Worm (Caenorhabditis elegans) whole organism, L4/young adult: ENCODE measurements around the gene F42A9.3.

Source experiments
- W03F9.2 ChIP-seq: fragments of 150-350 bp; optimal IDR thresholded peaks from 2 replicates; lab custom pipeline; 2014; ENCODE audit warnings: missing biosample characterization, missing genetic modification characterization
- dao-5 ChIP-seq: sonication (generic microtip); optimal IDR thresholded peaks from 2 replicates; lab custom pipeline; 2016; ENCODE audit warnings: missing genotype, missing genetic modification characterization, moderate library complexity, missing compliant biosample characterization
- him-1 ChIP-seq: sonication (generic microtip); optimal IDR thresholded peaks from 2 replicates; lab custom pipeline; 2016; ENCODE audit warnings: missing genotype, missing genetic modification reagents, missing genetic modification characterization, missing compliant biosample characterization

The F42A9.3 gene

ce11 chrIV:8631033-8631432 lies 14.0 kb downstream of the F42A9.3 start, which contains the start of gene dgk-4:
Gene dgk-4, plus strand, starts transcription at chrIV:8631333.
- TF ChIP-seq W03F9.2 (tag; lab: Kevin White, UChicago) (no peak), him-1 (tag; lab: Kevin White, UChicago) (no peak), dao-5 (no peak)

- TF ChIP-seq dao-5 (no peak), him-1 (tag; lab: Kevin White, UChicago) (no peak), W03F9.2 (tag; lab: Kevin White, UChicago) (no peak)
Measured at ce11 chrIV:8638761-8639160, 21.7 kb downstream of the F42A9.3 start, which contains the start of gene F42A9.9. Gene F42A9.9, minus strand, starts transcription at chrIV:8638861.

- TF ChIP-seq dao-5: no peak
- no peak for TF ChIP-seq him-1 (tag; lab: Kevin White, UChicago)
- no peak for TF ChIP-seq W03F9.2 (tag; lab: Kevin White, UChicago)
Measured at ce11 chrIV:8644432-8644831, 27.4 kb downstream of the F42A9.3 start, which contains the start of gene C49C8.3. Gene C49C8.3, plus strand, starts transcription at chrIV:8644732.

DNA sequence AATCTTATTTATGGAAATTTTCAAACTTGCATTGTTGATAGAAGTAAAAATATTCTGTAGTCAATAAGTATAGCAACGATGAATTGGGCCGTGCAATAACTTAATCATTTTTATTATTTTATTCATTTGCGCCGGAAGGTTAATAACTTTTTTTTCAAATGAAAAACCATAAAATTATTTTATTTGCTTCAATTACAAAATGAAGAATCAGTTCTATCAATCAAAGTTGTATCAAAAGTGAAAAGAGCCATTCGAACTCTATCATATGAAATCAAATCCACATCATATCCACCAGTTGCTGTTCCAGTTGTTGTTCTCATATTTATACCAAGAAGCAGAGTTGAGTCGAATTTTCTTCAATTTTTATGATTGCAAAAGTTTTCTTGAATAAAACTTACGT lies 31.4 kb downstream of the F42A9.3 start, which contains the start of gene cyp-33E1:
cyp-33E1 (minus strand) TSS at position 101 of the 400 bp plus-strand sequence.
- TF ChIP-seq him-1 (tag; lab: Kevin White, UChicago) (no peak), dao-5 (no peak), W03F9.2 (tag; lab: Kevin White, UChicago) (no peak)

DNA sequence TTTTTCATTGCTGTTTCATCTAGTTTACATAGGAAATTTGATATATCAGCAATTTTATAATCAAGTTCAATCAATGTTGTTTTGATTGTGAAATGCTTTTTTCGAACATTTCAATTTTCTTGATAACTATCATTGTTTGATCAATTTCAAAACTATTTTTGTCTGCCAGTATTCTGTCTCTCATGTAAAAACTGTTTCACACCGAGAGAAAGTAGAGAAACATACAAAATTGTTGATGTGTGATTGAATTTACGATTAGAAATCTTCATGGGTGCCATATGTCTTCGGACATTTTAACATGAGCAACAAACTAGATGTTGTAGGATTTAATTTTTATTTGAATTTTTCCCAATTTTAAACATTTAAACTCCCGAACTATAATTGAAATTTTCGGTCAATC lies 33.6 kb downstream of the F42A9.3 start, which contains the start of gene C49C8.2:
C49C8.2 (plus strand) TSS at position 393 of the 400 bp plus-strand sequence.
- no peak for TF ChIP-seq him-1 (tag; lab: Kevin White, UChicago)
- no peak for TF ChIP-seq dao-5
- TF ChIP-seq W03F9.2 (tag; lab: Kevin White, UChicago): no peak

- TF ChIP-seq dao-5: no peak
- TF ChIP-seq him-1 (tag; lab: Kevin White, UChicago): no peak
- TF ChIP-seq W03F9.2 (tag; lab: Kevin White, UChicago): no peak
Measured at ce11 chrIV:8651835-8652234, 34.8 kb downstream of the F42A9.3 start, which contains the start of gene C49C8.8. Gene C49C8.8, plus strand, starts transcription at chrIV:8652135.

ce11 chrIV:8653592-8653991 lies 36.5 kb downstream of the F42A9.3 start, which contains the start of gene C49C8.5:
Gene C49C8.5, minus strand, starts transcription at chrIV:8653664.
- TF ChIP-seq him-1 (tag; lab: Kevin White, UChicago): no peak
- TF ChIP-seq W03F9.2 (tag; lab: Kevin White, UChicago): no peak
- no peak for TF ChIP-seq dao-5

ce11 chrIV:8654115-8654628 lies 37.1 kb downstream of the F42A9.3 start, which contains the start of gene C49C8.1:
Gene C49C8.1, plus strand, starts transcription at chrIV:8654578.
- no peak for TF ChIP-seq him-1 (tag; lab: Kevin White, UChicago)
- TF ChIP-seq W03F9.2 (tag; lab: Kevin White, UChicago): no peak
- TF ChIP-seq dao-5: no peak

- TF ChIP-seq him-1 (tag; lab: Kevin White, UChicago): no peak
- TF ChIP-seq dao-5: no peak
- no peak for TF ChIP-seq W03F9.2 (tag; lab: Kevin White, UChicago)
Measured at ce11 chrIV:8658122-8658521, 41.1 kb downstream of the F42A9.3 start, which contains the start of gene C49C8.6. Gene C49C8.6, minus strand, starts transcription at chrIV:8658222.

- TF ChIP-seq him-1 (tag; lab: Kevin White, UChicago): no peak
- TF ChIP-seq dao-5: no peak
- TF ChIP-seq W03F9.2 (tag; lab: Kevin White, UChicago): no peak
Measured at ce11 chrIV:8665778-8666177, 48.7 kb downstream of the F42A9.3 start.
